Worm (Caenorhabditis elegans) whole organism, L4/young adult: ENCODE measurements around the gene F07F6.7.

Experiments used
- W03F9.2 ChIP-seq: fragments of 150-350 bp; optimal IDR thresholded peaks from 2 replicates; lab custom pipeline; 2014; ENCODE audit warnings: missing biosample characterization, missing genetic modification characterization
- dao-5 ChIP-seq: sonication (generic microtip); optimal IDR thresholded peaks from 2 replicates; lab custom pipeline; 2016; ENCODE audit warnings: missing genotype, missing genetic modification characterization, moderate library complexity, missing compliant biosample characterization
- him-1 ChIP-seq: sonication (generic microtip); optimal IDR thresholded peaks from 2 replicates; lab custom pipeline; 2016; ENCODE audit warnings: missing genotype, missing genetic modification reagents, missing genetic modification characterization, missing compliant biosample characterization

DNA sequence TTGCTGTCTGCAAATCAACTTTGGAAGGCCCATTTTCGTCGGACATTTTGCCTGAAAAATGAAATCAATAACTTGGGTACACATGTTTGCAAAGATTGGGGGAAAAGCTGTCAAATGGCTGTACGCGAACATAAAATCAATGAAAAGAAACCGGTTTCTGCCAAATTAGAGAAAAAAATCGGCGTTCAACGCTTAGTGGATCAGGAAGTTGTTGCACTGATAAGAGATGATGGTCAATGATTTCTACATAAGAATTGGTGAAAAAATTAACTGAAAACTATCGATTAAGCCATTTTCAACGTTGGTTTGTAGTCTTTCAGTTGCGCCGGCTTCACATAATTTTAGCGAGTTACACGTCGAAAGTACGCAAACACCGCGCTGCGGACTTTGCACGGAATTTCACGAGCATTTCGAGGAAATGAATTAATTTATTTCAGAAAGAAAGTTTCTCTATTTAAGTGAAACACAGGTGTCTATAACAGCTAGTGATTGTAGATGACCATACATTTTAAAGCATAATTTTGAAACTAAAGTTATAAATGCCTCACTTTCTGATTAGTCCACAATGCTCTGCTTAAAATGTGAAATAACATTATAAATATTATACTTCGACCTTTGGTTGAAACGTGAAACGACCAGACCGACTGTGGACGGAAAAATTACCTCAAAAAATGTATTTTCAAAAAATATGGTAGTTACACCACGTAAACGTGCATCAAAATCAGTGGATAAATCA, 6.0 kb upstream of the F07F6.7 start, which contains the start of the genes F07F6.4 and F07F6.2:
- TF ChIP-seq dao-5 (tag; lab: Kevin White, UChicago) = no peak
- TF ChIP-seq him-1 (tag; lab: Kevin White, UChicago) = no peak
- TF ChIP-seq W03F9.2 (tag; lab: Kevin White, UChicago) = peak; percentile 6
